Worm (Caenorhabditis elegans) whole organism, L3 larva: Measurements from ENCODE around the gene H43I07.4.

Experiments
- ama-1 ChIP-seq: fragments of 150-350 bp; optimal IDR thresholded peaks from 2 replicates; lab custom pipeline; 2018
- nhr-76 ChIP-seq: fragments of 150-350 bp; sonication (generic microtip); optimal IDR thresholded peaks from 5 replicates; lab custom pipeline; 2014; ENCODE audit warnings: missing biosample characterization, missing genetic modification characterization
- pha-4 ChIP-seq: fragments of 150-350 bp; optimal IDR thresholded peaks from 2 replicates; lab custom pipeline; 2014; ENCODE audit warnings: missing biosample characterization, missing genetic modification reagents, missing genetic modification characterization

ce11 chrV:4175624-4176023 is 40.3 kb upstream of the H43I07.4 start, which contains the start of the genes coh-4 and pid-5:
- TF ChIP-seq pha-4 (tag; lab: Kevin White, UChicago), result no peak
- TF ChIP-seq ama-1 (lab: Kevin White, UChicago), result no peak
- TF ChIP-seq nhr-76 (tag; lab: Kevin White, UChicago), result no peak
